Worm (Caenorhabditis elegans) whole organism, mixed stage, embryonic: ENCODE data around the gene tag-273.

Experiments
- M03D4.4 ChIP-seq: sonication (generic microtip); optimal IDR thresholded peaks from 2 replicates; lab custom pipeline; 2017; ENCODE audit warnings: mild to moderate bottlenecking, missing genetic modification characterization, missing compliant biosample characterization
- ces-1 ChIP-seq: fragments of 150-350 bp; optimal IDR thresholded peaks from 2 replicates; lab custom pipeline; 2014; ENCODE audit warnings: missing biosample characterization, missing genetic modification reagents, missing genetic modification characterization
- elt-1 ChIP-seq: sonication (generic microtip); optimal IDR thresholded peaks from 2 replicates; lab custom pipeline; 2017; ENCODE audit warnings: missing genetic modification characterization, mild to moderate bottlenecking, missing compliant biosample characterization, antibody characterized with exemption, moderate library complexity, borderline replicate concordance; ENCODE audit not compliant: insufficient read depth
- elt-3 ChIP-seq: fragments of 150-350 bp; optimal IDR thresholded peaks from 2 replicates; lab custom pipeline; 2014; ENCODE audit warnings: missing biosample characterization, missing genetic modification characterization
- lin-13 ChIP-seq: fragments of 150-350 bp; optimal IDR thresholded peaks from 2 replicates; lab custom pipeline; 2014; ENCODE audit warnings: missing biosample characterization, missing genetic modification characterization
- lin-32 ChIP-seq: fragments of 200-800 bp; sonication (Bioruptor generic); optimal IDR thresholded peaks from 2 replicates; lab custom pipeline; 2018; ENCODE audit warnings: mild to moderate bottlenecking, missing genetic modification characterization, missing compliant biosample characterization
- nhr-12 ChIP-seq: fragments of 150-350 bp; optimal IDR thresholded peaks from 2 replicates; lab custom pipeline; 2014; ENCODE audit warnings: missing biosample characterization, missing genetic modification characterization
- nhr-2 ChIP-seq: fragments of 150-350 bp; optimal IDR thresholded peaks from 2 replicates; lab custom pipeline; 2014; ENCODE audit warnings: missing biosample characterization, missing genetic modification characterization
- nhr-237 ChIP-seq: fragments of 150-350 bp; optimal IDR thresholded peaks from 2 replicates; lab custom pipeline; 2014; ENCODE audit warnings: missing biosample characterization, missing genetic modification characterization
- pha-4 ChIP-seq: fragments of 150-350 bp; optimal IDR thresholded peaks from 2 replicates; lab custom pipeline; 2018; ENCODE audit warnings: missing biosample characterization, missing genetic modification reagents, missing genetic modification characterization
- snpc-4 ChIP-seq: fragments of 150-350 bp; optimal IDR thresholded peaks from 2 replicates; lab custom pipeline; 2014; ENCODE audit warnings: missing biosample characterization, missing genetic modification characterization

ce11 chrIV:14466048-14466447 lies 38.9 kb downstream of the tag-273 start:
- TF ChIP-seq lin-13 (tag; lab: Kevin White, UChicago) (no peak), nhr-237 (tag; lab: Kevin White, UChicago) (no peak), lin-32 (no peak), ces-1 (GFP tag; lab: Kevin White, UChicago) (no peak), nhr-2 (tag; lab: Kevin White, UChicago) (no peak), elt-3 (tag; lab: Kevin White, UChicago) (no peak), nhr-12 (tag; lab: Kevin White, UChicago) (no peak), elt-1 (tag; lab: Kevin White, UChicago) (no peak), pha-4 (tag; lab: Kevin White, UChicago) (no peak), M03D4.4 (tag; lab: Kevin White, UChicago) (no peak), snpc-4 (tag; lab: Kevin White, UChicago) (no peak)
